Worm (Caenorhabditis elegans) whole organism, L2 larva: ENCODE data around the gene dhs-6.

Experiments
- alr-1 ChIP-seq: fragments of 150-350 bp; optimal IDR thresholded peaks from 2 replicates; lab custom pipeline; 2014; ENCODE audit warnings: missing biosample characterization, missing genetic modification characterization
- ama-1 ChIP-seq: fragments of 150-350 bp; optimal IDR thresholded peaks from 2 replicates; lab custom pipeline; 2018; ENCODE audit warnings: inconsistent platforms
- ceh-82 ChIP-seq: fragments of 150-350 bp; optimal IDR thresholded peaks from 2 replicates; lab custom pipeline; 2014; ENCODE audit warnings: missing biosample characterization, missing genetic modification characterization
- crh-2 ChIP-seq: sonication (generic microtip); optimal IDR thresholded peaks from 2 replicates; lab custom pipeline; 2017; ENCODE audit warnings: missing biosample characterization, missing genetic modification characterization
- egl-27 ChIP-seq: sonication (generic microtip); optimal IDR thresholded peaks from 3 replicates; lab custom pipeline; 2017; ENCODE audit warnings: missing biosample characterization, missing genetic modification reagents, missing genetic modification characterization
- mab-5 ChIP-seq: fragments of 150-350 bp; optimal IDR thresholded peaks from 2 replicates; lab custom pipeline; 2014; ENCODE audit warnings: missing biosample characterization, missing genetic modification characterization
- nhr-237 ChIP-seq: fragments of 150-350 bp; optimal IDR thresholded peaks from 2 replicates; lab custom pipeline; 2014; ENCODE audit warnings: missing biosample characterization, missing genetic modification characterization
- nhr-6 ChIP-seq: fragments of 150-350 bp; optimal IDR thresholded peaks from 2 replicates; lab custom pipeline; 2014; ENCODE audit warnings: missing biosample characterization, missing genetic modification characterization
- sem-4 ChIP-seq: fragments of 150-350 bp; optimal IDR thresholded peaks from 2 replicates; lab custom pipeline; 2014; ENCODE audit warnings: missing biosample characterization, missing genetic modification reagents, missing genetic modification characterization
- snpc-4 ChIP-seq: fragments of 150-350 bp; optimal IDR thresholded peaks from 2 replicates; lab custom pipeline; 2014; ENCODE audit warnings: missing biosample characterization, missing genetic modification characterization

DNA sequence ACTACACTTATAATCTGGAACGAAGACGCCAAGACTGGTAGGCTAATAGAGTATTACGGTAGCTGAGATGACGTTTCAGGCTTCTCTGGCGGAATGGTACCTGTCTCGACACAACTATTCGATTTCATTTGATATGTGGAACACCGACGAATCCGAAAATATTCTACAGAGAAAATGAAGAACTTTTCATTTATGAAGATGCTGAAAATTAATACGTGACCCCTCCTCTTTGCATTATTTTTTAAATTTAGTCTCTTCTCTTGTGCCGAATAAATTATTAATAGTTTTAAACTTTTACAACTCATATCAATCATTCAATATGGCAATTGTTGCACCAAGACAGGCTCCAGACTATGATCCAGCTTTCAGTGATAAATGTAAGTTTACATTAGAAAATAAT lies 46.9 kb upstream of the dhs-6 start, which contains the start of gene C25H3.16:
- TF ChIP-seq egl-27 (tag; lab: Kevin White, UChicago) = no peak
- TF ChIP-seq nhr-6 (tag; lab: Kevin White, UChicago) = no peak
- TF ChIP-seq ama-1 = no peak
- TF ChIP-seq mab-5 (tag; lab: Kevin White, UChicago) = no peak
- no peak for TF ChIP-seq alr-1 (tag; lab: Kevin White, UChicago)
- TF ChIP-seq ceh-82 (tag; lab: Kevin White, UChicago) = no peak
- TF ChIP-seq snpc-4 = no peak
- TF ChIP-seq sem-4 (tag; lab: Kevin White, UChicago) = no peak
- TF ChIP-seq crh-2 = no peak
- TF ChIP-seq nhr-237 (tag; lab: Kevin White, UChicago) = no peak
